Fruit fly (Drosophila melanogaster): ENCODE measurements around the gene CG15369.

- no peak for TF ChIP-seq Hr78 (GFP tag; optimal IDR thresholded peaks at IDR 0.05)
- TF ChIP-seq ey (GFP tag; optimal IDR thresholded peaks at IDR 0.05): peak; percentile 78
- peak; percentile 42 for TF ChIP-seq psq (GFP tag; optimal IDR thresholded peaks at IDR 0.05)
- TF ChIP-seq usp (GFP tag; optimal IDR thresholded peaks at IDR 0.05): no peak
Measured at dm6 chrX:9243417-9243884, 26.8 kb downstream of the CG15369 start, which contains the start of the genes mxc and Larp7.
